Worm (Caenorhabditis elegans) whole organism, L4/young adult: ENCODE data around the gene unc-78.

Source experiments
- W03F9.2 ChIP-seq: fragments of 150-350 bp; optimal IDR thresholded peaks from 2 replicates; lab custom pipeline; 2014; ENCODE audit warnings: missing biosample characterization, missing genetic modification characterization
- dao-5 ChIP-seq: sonication (generic microtip); optimal IDR thresholded peaks from 2 replicates; lab custom pipeline; 2016; ENCODE audit warnings: missing genotype, missing genetic modification characterization, moderate library complexity, missing compliant biosample characterization
- him-1 ChIP-seq: sonication (generic microtip); optimal IDR thresholded peaks from 2 replicates; lab custom pipeline; 2016; ENCODE audit warnings: missing genotype, missing genetic modification reagents, missing genetic modification characterization, missing compliant biosample characterization

- no peak for TF ChIP-seq him-1 (tag; lab: Kevin White, UChicago)
- no peak for TF ChIP-seq dao-5 (tag; lab: Kevin White, UChicago)
- no peak for TF ChIP-seq W03F9.2 (tag; lab: Kevin White, UChicago)
Observed at ce11 chrX:3380167-3380566, 31.2 kb downstream of the unc-78 start, which contains the start of gene ZK563.7.
